Fruit fly (Drosophila melanogaster) S2 (cell line): Measurements from ENCODE around the gene Rbsn-5.

Experiments used
- CG8478 ChIP-seq: fragments of >200 bp; optimal IDR thresholded peaks from 2 replicates; lab custom pipeline; 2018
- CTCF ChIP-seq, 2 experiments: fragments of >200 bp; optimal IDR thresholded peaks; 2 replicates each; lab custom pipeline; 2018

DNA sequence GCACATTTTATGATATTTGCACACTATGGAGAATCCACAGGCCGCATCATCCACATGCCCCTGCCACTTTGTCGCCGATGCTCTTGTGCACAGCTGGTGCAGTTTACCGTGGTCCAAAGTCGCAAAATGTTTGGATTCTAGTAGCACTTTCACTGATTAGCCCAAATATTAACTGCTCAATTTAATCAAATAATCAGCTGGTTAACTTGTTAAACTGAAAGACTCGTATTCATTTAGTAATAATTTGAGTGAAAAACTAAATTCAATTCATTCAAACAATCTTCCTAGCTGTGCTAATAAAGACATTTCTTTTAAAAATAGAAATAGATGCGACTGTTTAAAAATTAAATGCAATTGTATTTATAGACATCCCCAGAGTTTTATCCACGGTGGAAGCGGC, 8.4 kb downstream of the Rbsn-5 start:
- TF ChIP-seq CG8478 (lab: Kevin White, UChicago), result no peak
- TF ChIP-seq CTCF (optimal IDR thresholded peaks at IDR 0.05; lab: Kevin White, UChicago), result no peak
